Fruit fly (Drosophila melanogaster): ENCODE data around the gene Prosalpha6.

The Prosalpha6 gene

dm6 chr2L:10210631-10211557 lies 10.3 kb upstream of the Prosalpha6 start, which contains the start of the genes CG5727 and ath:
TSS of gene CG5727 (minus strand) at chr2L:10210681.
TSS of gene ath (plus strand) at chr2L:10211143.
- no peak for TF ChIP-seq ttk (optimal IDR thresholded peaks at IDR 0.05)
- TF ChIP-seq Myc (optimal IDR thresholded peaks at IDR 0.05): no peak
- TF ChIP-seq h (optimal IDR thresholded peaks at IDR 0.05): no peak
- no peak for TF ChIP-seq psq (optimal IDR thresholded peaks at IDR 0.05)
- no peak for TF ChIP-seq insv (optimal IDR thresholded peaks at IDR 0.05)
- TF ChIP-seq Sin3A (optimal IDR thresholded peaks at IDR 0.05): no peak

- TF ChIP-seq Sin3A (optimal IDR thresholded peaks at IDR 0.05): no peak
- TF ChIP-seq ttk (optimal IDR thresholded peaks at IDR 0.05): no peak
- no peak for TF ChIP-seq insv (optimal IDR thresholded peaks at IDR 0.05)
- TF ChIP-seq Myc (optimal IDR thresholded peaks at IDR 0.05): no peak
- TF ChIP-seq h (optimal IDR thresholded peaks at IDR 0.05): no peak
- TF ChIP-seq psq (optimal IDR thresholded peaks at IDR 0.05): no peak
These were observed 1.1 kb upstream of the Prosalpha6 start for dm6 chr2L:10220010-10220409.

dm6 chr2L:10221387-10221705 lies 195 bp downstream of the Prosalpha6 start:
- no peak for TF ChIP-seq ttk (optimal IDR thresholded peaks at IDR 0.05)
- TF ChIP-seq Sin3A (optimal IDR thresholded peaks at IDR 0.05): no peak
- TF ChIP-seq h (optimal IDR thresholded peaks at IDR 0.05): no peak
- TF ChIP-seq psq (optimal IDR thresholded peaks at IDR 0.05): no peak
- no peak for TF ChIP-seq Myc (optimal IDR thresholded peaks at IDR 0.05)

- TF ChIP-seq h (optimal IDR thresholded peaks at IDR 0.05): no peak
These were observed 1.5 kb downstream of the Prosalpha6 start, which contains the start of gene Bcs1 for dm6 chr2L:10222550-10223231. TSS of gene Bcs1 (plus strand) at chr2L:10222657.

- TF ChIP-seq insv (optimal IDR thresholded peaks at IDR 0.05) (no peak), psq (optimal IDR thresholded peaks at IDR 0.05) (no peak), Sin3A (optimal IDR thresholded peaks at IDR 0.05) (no peak), h (optimal IDR thresholded peaks at IDR 0.05) (no peak), ttk (optimal IDR thresholded peaks at IDR 0.05) (no peak), Myc (optimal IDR thresholded peaks at IDR 0.05) (no peak)
These were observed 5.1 kb downstream of the Prosalpha6 start for dm6 chr2L:10226213-10226723.

dm6 chr2L:10226724-10227407 lies 5.7 kb downstream of the Prosalpha6 start, which contains the start of gene CG5708:
TSS of gene CG5708 (minus strand) at chr2L:10226808.
- TF ChIP-seq Myc (optimal IDR thresholded peaks at IDR 0.05): no peak
- no peak for TF ChIP-seq insv (optimal IDR thresholded peaks at IDR 0.05)
- TF ChIP-seq psq (optimal IDR thresholded peaks at IDR 0.05): no peak
- TF ChIP-seq ttk (optimal IDR thresholded peaks at IDR 0.05): no peak
- TF ChIP-seq h (optimal IDR thresholded peaks at IDR 0.05): no peak

- TF ChIP-seq h (optimal IDR thresholded peaks at IDR 0.05): no peak
- no peak for TF ChIP-seq ttk (optimal IDR thresholded peaks at IDR 0.05)
These were observed 9.3 kb downstream of the Prosalpha6 start for dm6 chr2L:10230455-10230854.

dm6 chr2L:10231092-10231494 lies 9.9 kb downstream of the Prosalpha6 start:
- TF ChIP-seq ttk (optimal IDR thresholded peaks at IDR 0.05): no peak
- no peak for TF ChIP-seq Sin3A (optimal IDR thresholded peaks at IDR 0.05)
- TF ChIP-seq psq (optimal IDR thresholded peaks at IDR 0.05): no peak
- no peak for TF ChIP-seq insv (optimal IDR thresholded peaks at IDR 0.05)
- TF ChIP-seq Myc (optimal IDR thresholded peaks at IDR 0.05): no peak
- TF ChIP-seq h (optimal IDR thresholded peaks at IDR 0.05): no peak

dm6 chr2L:10231510-10231909 lies 10.4 kb downstream of the Prosalpha6 start, which contains the start of gene ova:
TSS of gene ova (minus strand) at chr2L:10231692.
- TF ChIP-seq Myc (optimal IDR thresholded peaks at IDR 0.05) (no peak), ttk (optimal IDR thresholded peaks at IDR 0.05) (no peak), psq (optimal IDR thresholded peaks at IDR 0.05) (no peak), Sin3A (optimal IDR thresholded peaks at IDR 0.05) (no peak), insv (optimal IDR thresholded peaks at IDR 0.05) (no peak), h (optimal IDR thresholded peaks at IDR 0.05) (no peak)

- TF ChIP-seq h (optimal IDR thresholded peaks at IDR 0.05) (no peak), Sin3A (optimal IDR thresholded peaks at IDR 0.05) (no peak), Myc (optimal IDR thresholded peaks at IDR 0.05) (no peak), psq (optimal IDR thresholded peaks at IDR 0.05) (no peak), insv (optimal IDR thresholded peaks at IDR 0.05) (no peak), ttk (optimal IDR thresholded peaks at IDR 0.05) (no peak)
These were observed 11.1 kb downstream of the Prosalpha6 start, which contains the start of gene eEF1delta for dm6 chr2L:10232152-10232816. TSS of gene eEF1delta (plus strand) at chr2L:10232507.

dm6 chr2L:10232827-10233226 lies 11.7 kb downstream of the Prosalpha6 start:
- TF ChIP-seq h (optimal IDR thresholded peaks at IDR 0.05) (no peak), insv (optimal IDR thresholded peaks at IDR 0.05) (no peak)

Data from Kc167 (cell line).